Fruit fly (Drosophila melanogaster) whole organism, embryonic: Measurements from ENCODE around the gene gcm.
A peak's percentile ranks its signal among the peaks of the same experiment; 100 is the strongest.

Experiments
- B-H2 ChIP-seq: fragments of 200-800 bp; sonication (Bioruptor generic); optimal IDR thresholded peaks from 2 replicates; lab custom pipeline; 2018; ENCODE audit warnings: missing biosample characterization, mild to moderate bottlenecking, missing genetic modification characterization
- CG10366 ChIP-seq: fragments of 200-800 bp; sonication (Bioruptor generic); IDR thresholded peaks from 2 replicates; pipeline ENCODE4 v1.3.6; 2022; ENCODE audit warnings: missing biosample characterization, missing genetic modification characterization
- CG12104 ChIP-seq: fragments of 200-800 bp; sonication (Bioruptor generic); optimal IDR thresholded peaks from 3 replicates; lab custom pipeline; 2016; ENCODE audit warnings: missing biosample characterization, missing genetic modification characterization
- CG12299 ChIP-seq: fragments of 200-800 bp; sonication (Bioruptor generic); optimal IDR thresholded peaks from 2 replicates; lab custom pipeline; 2018; ENCODE audit warnings: missing biosample characterization, mild to moderate bottlenecking, missing genetic modification characterization
- CG12769 ChIP-seq: fragments of 200-800 bp; sonication (Bioruptor generic); optimal IDR thresholded peaks from 2 replicates; lab custom pipeline; 2019; ENCODE audit warnings: missing biosample characterization, mild to moderate bottlenecking, missing genetic modification characterization, moderate library complexity
- CG14860 ChIP-seq: fragments of 200-800 bp; sonication (Bioruptor generic); IDR thresholded peaks from 3 replicates; pipeline ENCODE4 v1.3.6; 2022; ENCODE audit warnings: missing biosample characterization, missing genetic modification characterization; ENCODE audit not compliant: partially characterized antibody
- CG16779 ChIP-seq: fragments of 200-800 bp; sonication (Bioruptor generic); IDR thresholded peaks from 2 replicates; pipeline ENCODE4 v1.3.6; 2022; ENCODE audit warnings: missing biosample characterization, missing genetic modification characterization
- CG17328 ChIP-seq: fragments of 200-800 bp; sonication (Bioruptor generic); IDR thresholded peaks from 2 replicates; pipeline ENCODE4 v1.3.6; 2022; ENCODE audit warnings: missing biosample characterization, missing genetic modification characterization
- CG2120 ChIP-seq: fragments of 200-800 bp; sonication (Bioruptor generic); optimal IDR thresholded peaks from 3 replicates; lab custom pipeline; 2016; ENCODE audit warnings: missing biosample characterization, missing genetic modification characterization
- CG30403 ChIP-seq: fragments of 200-800 bp; sonication (Bioruptor generic); optimal IDR thresholded peaks from 3 replicates; lab custom pipeline; 2016; ENCODE audit warnings: missing biosample characterization, missing genetic modification characterization
- CG4707 ChIP-seq: fragments of 200-800 bp; sonication (Bioruptor generic); optimal IDR thresholded peaks from 2 replicates; lab custom pipeline; 2018; ENCODE audit warnings: missing biosample characterization, mild to moderate bottlenecking, missing genetic modification characterization, moderate library complexity
- CG7556 ChIP-seq: fragments of 200-800 bp; sonication (Bioruptor generic); optimal IDR thresholded peaks from 2 replicates; lab custom pipeline; 2017; ENCODE audit warnings: missing biosample characterization, mild to moderate bottlenecking, missing genetic modification characterization
- CG7963 ChIP-seq: fragments of 200-800 bp; sonication (Bioruptor generic); IDR thresholded peaks from 3 replicates; pipeline ENCODE4 v1.3.6; 2022; ENCODE audit warnings: missing biosample characterization, missing genetic modification characterization; ENCODE audit not compliant: partially characterized antibody
- CG9932 ChIP-seq: fragments of 200-800 bp; sonication (Bioruptor generic); IDR thresholded peaks from 2 replicates; pipeline ENCODE4 v1.3.6; 2022; ENCODE audit warnings: missing biosample characterization, missing genetic modification characterization
- CrebB ChIP-seq: fragments of 200-800 bp; sonication (Bioruptor generic); optimal IDR thresholded peaks from 3 replicates; lab custom pipeline; 2018; ENCODE audit warnings: missing biosample characterization, mild to moderate bottlenecking, missing genetic modification characterization
- Deaf1 ChIP-seq: fragments of 200-800 bp; optimal IDR thresholded peaks from 3 replicates; lab custom pipeline; 2019; ENCODE audit warnings: missing biosample characterization, mild to moderate bottlenecking, missing genetic modification characterization, moderate library complexity
- Dref ChIP-seq: fragments of 200-800 bp; sonication (Bioruptor generic); IDR thresholded peaks from 2 replicates; pipeline ENCODE4 v1.3.6; 2022; ENCODE audit warnings: missing biosample characterization, missing genetic modification characterization
- Gug ChIP-seq: fragments of 200-800 bp; sonication (Bioruptor generic); IDR thresholded peaks from 4 replicates; pipeline ENCODE4 v1.3.6; 2022; ENCODE audit warnings: missing biosample characterization, missing genetic modification characterization
- HLH3B ChIP-seq: fragments of 200-800 bp; sonication (Bioruptor generic); IDR thresholded peaks from 2 replicates; pipeline ENCODE4 v1.3.6; 2022; ENCODE audit warnings: missing biosample characterization, missing genetic modification characterization
- Jarid2 ChIP-seq: fragments of 200-800 bp; sonication (Bioruptor generic); optimal IDR thresholded peaks from 3 replicates; lab custom pipeline; 2017; ENCODE audit warnings: mild to moderate bottlenecking, missing biosample characterization, missing genetic modification reagents, missing genetic modification characterization
- Max ChIP-seq: fragments of 200-800 bp; sonication (Bioruptor generic); optimal IDR thresholded peaks from 2 replicates; lab custom pipeline; 2016; ENCODE audit warnings: missing biosample characterization, mild to moderate bottlenecking, missing genetic modification characterization
- Mes4 ChIP-seq: fragments of 200-800 bp; sonication (Bioruptor generic); optimal IDR thresholded peaks from 2 replicates; lab custom pipeline; 2016; ENCODE audit warnings: missing biosample characterization, missing genetic modification characterization
- NFAT ChIP-seq: fragments of 200-800 bp; sonication (Bioruptor generic); IDR thresholded peaks from 2 replicates; pipeline ENCODE4 v1.3.6; 2022; ENCODE audit warnings: missing biosample characterization, missing genetic modification characterization
- Neu2 ChIP-seq: fragments of 200-800 bp; sonication (Bioruptor generic); optimal IDR thresholded peaks from 3 replicates; lab custom pipeline; 2016; ENCODE audit warnings: missing biosample characterization, missing genetic modification characterization, borderline replicate concordance
- Oli ChIP-seq: fragments of 200-800 bp; sonication (Bioruptor generic); optimal IDR thresholded peaks from 2 replicates; lab custom pipeline; 2018; ENCODE audit warnings: missing biosample characterization, mild to moderate bottlenecking, missing genetic modification characterization, moderate library complexity
- Optix ChIP-seq: fragments of 200-800 bp; sonication (Bioruptor generic); IDR thresholded peaks from 3 replicates; pipeline ENCODE4 v1.3.6; 2022; ENCODE audit warnings: missing biosample characterization, missing genetic modification characterization
- Spps ChIP-seq: fragments of 200-800 bp; sonication (Bioruptor generic); optimal IDR thresholded peaks from 2 replicates; lab custom pipeline; 2018; ENCODE audit warnings: missing biosample characterization, mild to moderate bottlenecking, missing genetic modification characterization
- Vsx1 ChIP-seq: fragments of 200-800 bp; sonication (Bioruptor generic); optimal IDR thresholded peaks from 2 replicates; lab custom pipeline; 2017; ENCODE audit warnings: missing biosample characterization, mild to moderate bottlenecking, missing genetic modification characterization, missing genetic modification reagents
- abd-A ChIP-seq: fragments of 200-800 bp; sonication (Bioruptor generic); optimal IDR thresholded peaks from 3 replicates; lab custom pipeline; 2019; ENCODE audit warnings: missing biosample characterization, mild to moderate bottlenecking, missing genetic modification characterization, moderate library complexity
- bsh ChIP-seq, 2 experiments: fragments of 200-800 bp; sonication (Bioruptor generic); optimal IDR thresholded peaks; 2 replicates each; lab custom pipeline; 2017 to 2018; ENCODE audit warnings: mild to moderate bottlenecking in 2 of 2, missing biosample characterization in 2 of 2, missing genetic modification characterization in 2 of 2, moderate library complexity in 1 of 2
- crp ChIP-seq, 2 experiments: fragments of 200-800 bp; sonication (Bioruptor generic); optimal IDR thresholded peaks; 2 replicates in 1 of 2; 3 replicates in 1 of 2; lab custom pipeline; 2017; ENCODE audit warnings: missing biosample characterization in 2 of 2, missing genetic modification characterization in 2 of 2, mild to moderate bottlenecking in 1 of 2, moderate library complexity in 1 of 2
- fd102C ChIP-seq: fragments of 200-800 bp; sonication (Bioruptor generic); optimal IDR thresholded peaks from 2 replicates; lab custom pipeline; 2018; ENCODE audit warnings: missing biosample characterization, mild to moderate bottlenecking, missing genetic modification characterization, moderate library complexity
- gcm ChIP-seq: fragments of 200-800 bp; sonication (Bioruptor generic); optimal IDR thresholded peaks from 2 replicates; lab custom pipeline; 2019; ENCODE audit warnings: missing biosample characterization, mild to moderate bottlenecking, missing genetic modification characterization, moderate library complexity
- hb ChIP-seq: fragments of 200-800 bp; sonication (Bioruptor generic); IDR thresholded peaks from 3 replicates; pipeline ENCODE4 v1.3.6; 2022; ENCODE audit warnings: missing biosample characterization, missing genetic modification characterization; ENCODE audit not compliant: partially characterized antibody
- her ChIP-seq: fragments of 200-800 bp; sonication (Bioruptor generic); optimal IDR thresholded peaks from 2 replicates; lab custom pipeline; 2016; ENCODE audit warnings: missing biosample characterization, missing genetic modification characterization
- kni ChIP-seq: fragments of 200-800 bp; sonication (Bioruptor generic); optimal IDR thresholded peaks from 3 replicates; lab custom pipeline; 2017; ENCODE audit warnings: mild to moderate bottlenecking, missing biosample characterization, missing genetic modification reagents, missing genetic modification characterization
- odd ChIP-seq: fragments of 200-800 bp; sonication (Bioruptor generic); optimal IDR thresholded peaks from 2 replicates; lab custom pipeline; 2017; ENCODE audit warnings: missing biosample characterization, mild to moderate bottlenecking, missing genetic modification characterization
- pb ChIP-seq: fragments of 200-800 bp; sonication (Bioruptor generic); optimal IDR thresholded peaks from 3 replicates; lab custom pipeline; 2016; ENCODE audit warnings: missing biosample characterization, missing genetic modification characterization
- pita ChIP-seq: fragments of 200-800 bp; sonication (Bioruptor generic); optimal IDR thresholded peaks from 2 replicates; lab custom pipeline; 2017; ENCODE audit warnings: missing biosample characterization, mild to moderate bottlenecking, missing genetic modification characterization
- prd ChIP-seq, 3 experiments: fragments of >200 bp in 2 of 3; fragments of 200-800 bp in 1 of 3; sonication (Bioruptor generic) in 1 of 3; optimal IDR thresholded peaks in 2 of 3; IDR thresholded peaks in 1 of 3; 2 replicates in 2 of 3; 3 replicates in 1 of 3; pipeline versions ENCODE4 v1.3.6 to Lab custom; 2017 to 2022; ENCODE audit warnings: missing biosample characterization in 1 of 3, missing genetic modification characterization in 1 of 3
- row ChIP-seq: fragments of 200-800 bp; sonication (Bioruptor generic); IDR thresholded peaks from 3 replicates; pipeline ENCODE4 v1.3.6; 2022; ENCODE audit warnings: missing biosample characterization, missing genetic modification characterization
- stc ChIP-seq: fragments of 200-800 bp; sonication (Bioruptor generic); IDR thresholded peaks from 2 replicates; pipeline ENCODE4 v1.3.6; 2022; ENCODE audit warnings: missing biosample characterization, missing genetic modification characterization
- toy ChIP-seq: fragments of 200-800 bp; sonication (Bioruptor generic); IDR thresholded peaks from 2 replicates; pipeline ENCODE4 v1.3.6; 2022; ENCODE audit warnings: missing biosample characterization, missing genetic modification characterization
- tup ChIP-seq: fragments of 200-800 bp; sonication (Bioruptor generic); optimal IDR thresholded peaks from 2 replicates; lab custom pipeline; 2016; ENCODE audit warnings: missing biosample characterization, mild to moderate bottlenecking, missing genetic modification characterization, moderate library complexity
- unpg ChIP-seq: fragments of 200-800 bp; sonication (Bioruptor generic); optimal IDR thresholded peaks from 3 replicates; lab custom pipeline; 2018; ENCODE audit warnings: missing biosample characterization, mild to moderate bottlenecking, missing genetic modification characterization, moderate library complexity
- vnd ChIP-seq: fragments of 200-800 bp; sonication (Bioruptor generic); IDR thresholded peaks from 3 replicates; pipeline ENCODE4 v1.3.6; 2022; ENCODE audit warnings: missing biosample characterization, missing genetic modification characterization; ENCODE audit not compliant: partially characterized antibody
- vvl ChIP-seq: fragments of 200-800 bp; sonication (Bioruptor generic); IDR thresholded peaks from 2 replicates; pipeline ENCODE4 v1.3.6; 2022; ENCODE audit warnings: missing biosample characterization, missing genetic modification characterization
- z ChIP-seq: fragments of 200-800 bp; sonication (Bioruptor generic); IDR thresholded peaks from 3 replicates; pipeline ENCODE4 v1.3.6; 2022; ENCODE audit warnings: missing biosample characterization, missing genetic modification characterization

The gcm gene

DNA sequence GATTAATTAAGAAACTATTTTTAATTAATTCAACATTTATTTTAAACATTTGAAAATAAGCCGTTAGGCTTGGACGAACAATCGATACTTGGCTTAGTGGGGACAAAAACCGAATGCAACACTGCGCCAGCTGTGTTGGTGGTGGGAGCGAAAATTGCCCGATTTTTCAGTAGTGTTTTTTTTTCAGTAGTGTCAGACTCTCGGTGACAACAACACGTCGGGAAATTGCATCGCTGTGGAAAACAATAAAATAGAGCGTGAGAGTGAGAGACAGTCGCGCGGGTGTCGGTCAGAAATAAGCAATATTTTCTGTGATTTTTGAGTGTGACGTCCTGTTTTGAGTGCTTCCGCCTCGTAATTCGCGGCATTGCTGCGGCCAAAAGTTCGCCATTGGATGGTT is 35.1 kb upstream of the gcm start (continued):
- peak; percentile 76 to 96 for TF ChIP-seq crp (GFP tag; optimal IDR thresholded peaks at IDR 0.05; lab: Kevin White, UChicago)
- TF ChIP-seq kni (GFP tag; lab: Kevin White, UChicago) = peak; percentile 58
- no peak for TF ChIP-seq toy (GFP tag; lab: Robert Waterston, UW)
- TF ChIP-seq CG4707 (GFP tag; lab: Kevin White, UChicago) = peak; percentile 19
- peak; percentile 60; the same call in 1 of the 3 replicates for TF ChIP-seq hb (GFP tag; lab: Robert Waterston, UW)
- peak; percentile 34 for TF ChIP-seq CG12299 (tag; lab: Kevin White, UChicago)
- no peak for TF ChIP-seq CG12104 (GFP tag; lab: Kevin White, UChicago)
- peak; percentile 33; the same call in 1 of the 2 replicates for TF ChIP-seq HLH3B (GFP tag; lab: Robert Waterston, UW)
- TF ChIP-seq Optix (GFP tag; lab: Robert Waterston, UW) = no peak; the same call in 2 of the 3 replicates
- peak; percentile 10 for TF ChIP-seq CrebB
- TF ChIP-seq gcm (GFP tag; lab: Kevin White, UChicago) = peak; percentile 70
- no peak for TF ChIP-seq Oli (tag; lab: Kevin White, UChicago)
- TF ChIP-seq CG2120 (GFP tag; lab: Kevin White, UChicago) = peak; percentile 68
- peak; percentile 82 for TF ChIP-seq Neu2 (GFP tag; lab: Kevin White, UChicago)
- TF ChIP-seq bsh (GFP tag; optimal IDR thresholded peaks at IDR 0.05; lab: Kevin White, UChicago) = peak in 1 of 2 experiments; percentile 16
- no peak for TF ChIP-seq pb (GFP tag; lab: Kevin White, UChicago)
- peak; percentile 61; the same call in 1 of the 2 replicates for TF ChIP-seq NFAT (GFP tag; lab: Robert Waterston, UW)
- peak; percentile 48 for TF ChIP-seq abd-A (tag; lab: Kevin White, UChicago)
- peak; percentile 74 for TF ChIP-seq her (GFP tag; lab: Kevin White, UChicago)
- TF ChIP-seq CG10366 (GFP tag; lab: Robert Waterston, UW) = peak; percentile 16; the same call in 1 of the 2 replicates
- no peak for TF ChIP-seq odd
- peak; percentile 42 for TF ChIP-seq Mes4 (GFP tag; lab: Kevin White, UChicago)
- no peak for TF ChIP-seq Spps (tag; lab: Kevin White, UChicago)
- peak; percentile 79 for TF ChIP-seq CG7963
- TF ChIP-seq Vsx1 (GFP tag; lab: Kevin White, UChicago) = peak; percentile 29
- peak; percentile 80 for TF ChIP-seq CG12769 (tag; lab: Kevin White, UChicago)
- peak; percentile 60 for TF ChIP-seq CG17328
- TF ChIP-seq CG16779 (GFP tag; lab: Robert Waterston, UW) = 0 out of 2 replicates have a peak, but pooled peaks have one; percentile 7
- TF ChIP-seq row (GFP tag; lab: Robert Waterston, UW) = peak; percentile 70
- TF ChIP-seq Dref (GFP tag; lab: Robert Waterston, UW) = peak; percentile 99
- peak; percentile 44; the same call in 1 of the 3 replicates for TF ChIP-seq CG14860 (GFP tag; lab: Robert Waterston, UW)
- peak; percentile 11 for TF ChIP-seq unpg (GFP tag; lab: Kevin White, UChicago)
- TF ChIP-seq prd (optimal IDR thresholded peaks at IDR 0.05; lab: Kevin White, UChicago) = no peak
- peak; percentile 32; the same call in 1 of the 3 replicates for TF ChIP-seq prd (GFP tag; IDR thresholded peaks at IDR 0.05; lab: Robert Waterston, UW)
- TF ChIP-seq vvl (GFP tag; lab: Robert Waterston, UW) = peak; percentile 86
- peak; percentile 71 for TF ChIP-seq CG9932
- TF ChIP-seq z (GFP tag; lab: Robert Waterston, UW) = peak; percentile 72; the same call in 2 of the 3 replicates
- no peak for TF ChIP-seq Max (GFP tag; lab: Kevin White, UChicago)
- TF ChIP-seq stc (GFP tag; lab: Robert Waterston, UW) = peak; percentile 52
- TF ChIP-seq vnd (GFP tag; lab: Robert Waterston, UW) = 0 out of 3 replicates have a peak, but pooled peaks have one; percentile 22
- peak; percentile 5 for TF ChIP-seq CG7556 (GFP tag; lab: Kevin White, UChicago)
- TF ChIP-seq Jarid2 (GFP tag; lab: Kevin White, UChicago) = peak; percentile 97
- no peak for TF ChIP-seq tup (GFP tag; lab: Kevin White, UChicago)
- TF ChIP-seq B-H2 (GFP tag; lab: Kevin White, UChicago) = peak; percentile 68
- TF ChIP-seq Deaf1 (tag; lab: Kevin White, UChicago) = peak; percentile 50
- peak; percentile 4 for TF ChIP-seq fd102C
- TF ChIP-seq pita (GFP tag; lab: Kevin White, UChicago) = peak; percentile 78
- TF ChIP-seq Gug = peak; percentile 37; the same call in 2 of the 4 replicates
- peak; percentile 54 for TF ChIP-seq CG30403 (GFP tag; lab: Kevin White, UChicago)
